Worm (Caenorhabditis elegans): ENCODE results near the gene srg-56.

DNA sequence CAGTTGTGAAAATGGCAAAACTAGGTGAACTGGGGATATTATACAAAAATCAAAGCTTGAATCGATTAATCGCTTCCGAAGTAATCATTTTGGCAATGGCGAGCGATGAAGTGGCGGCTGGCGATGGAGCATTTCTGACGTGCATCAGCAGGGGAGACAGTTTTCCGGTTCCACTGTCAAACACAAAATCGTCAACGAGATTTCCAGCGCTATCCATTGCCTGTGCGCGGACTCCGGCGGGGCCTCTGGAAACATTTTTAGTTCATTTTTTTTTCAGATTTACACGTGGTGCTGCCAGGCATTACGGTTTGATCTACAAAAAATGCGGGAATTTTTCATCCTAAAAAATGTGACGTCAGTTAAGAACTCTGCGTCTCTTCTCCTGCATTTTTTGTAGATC is 49.5 kb downstream of the srg-56 start:
- TF ChIP-seq nhr-80 (tag; optimal IDR thresholded peaks at IDR 0.05) (no peak), egrh-3 (GFP tag; IDR thresholded peaks at IDR 0.05) (no peak), bed-1 (GFP tag; IDR thresholded peaks at IDR 0.05) (no peak), ztf-6 (GFP tag; IDR thresholded peaks at IDR 0.05) (no peak), madf-8 (GFP tag; conservative IDR thresholded peaks at IDR 0.05) (no peak), unc-62 (GFP tag; optimal IDR thresholded peaks at IDR 0.05) (no peak), ama-1 (optimal IDR thresholded peaks at IDR 0.05) (no peak), ama-1 (GFP tag; optimal IDR thresholded peaks at IDR 0.05) (no peak), F39B2.1 (GFP tag; IDR thresholded peaks at IDR 0.05) (no peak), ekl-4 (GFP tag; IDR thresholded peaks at IDR 0.05) (no peak), pha-4 (tag; optimal IDR thresholded peaks at IDR 0.05) (no peak), sptf-2 (GFP tag; optimal IDR thresholded peaks at IDR 0.05) (no peak), ZK185.1 (tag; optimal IDR thresholded peaks at IDR 0.05; ENCODE audit: poor library complexity, severe bottlenecking) (no peak)
